Fruit fly (Drosophila melanogaster): ENCODE data around the gene Jon65Aii.

DNA sequence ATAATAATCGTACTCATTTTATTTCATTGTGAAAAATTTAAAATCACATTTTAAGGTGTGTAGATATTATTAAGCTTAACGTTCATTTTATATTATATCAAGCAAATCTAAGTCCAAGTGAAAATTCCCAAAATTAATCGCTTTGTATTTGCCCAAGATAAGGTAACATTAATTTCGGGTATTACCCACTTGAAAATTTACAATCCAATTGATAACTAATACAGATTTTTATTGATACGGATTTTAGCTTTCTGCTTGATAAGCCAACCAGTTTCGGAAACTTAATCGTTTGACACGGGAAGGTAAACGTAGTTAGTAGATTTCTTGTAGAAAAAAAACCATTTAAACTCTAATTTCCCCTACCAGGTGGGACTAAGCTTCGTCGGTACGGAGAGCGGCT lies 19.1 kb upstream of the Jon65Aii start:
- TF ChIP-seq CG8944 (GFP tag; optimal IDR thresholded peaks at IDR 0.05) (no peak), CG7271 (tag; optimal IDR thresholded peaks at IDR 0.05) (no peak)

All from whole organism, embryonic.